Worm (Caenorhabditis elegans) whole organism, late embryonic: ENCODE measurements around the gene psa-3.

Experiments
- C08G9.2 ChIP-seq: sonication (generic microtip); optimal IDR thresholded peaks from 2 replicates; lab custom pipeline; 2016; ENCODE audit warnings: mild to moderate bottlenecking, missing genetic modification characterization, moderate library complexity, missing compliant biosample characterization
- F13H6.1 ChIP-seq: sonication (generic microtip); optimal IDR thresholded peaks from 2 replicates; lab custom pipeline; 2016; ENCODE audit warnings: missing genetic modification characterization, missing compliant biosample characterization
- K09A11.1 ChIP-seq: sonication (generic microtip); optimal IDR thresholded peaks from 2 replicates; lab custom pipeline; 2017; ENCODE audit warnings: antibody characterized with exemption, mild to moderate bottlenecking, missing genetic modification characterization, missing compliant biosample characterization; ENCODE audit not compliant: insufficient read depth
- ceh-22 ChIP-seq: sonication (generic microtip); optimal IDR thresholded peaks from 2 replicates; lab custom pipeline; 2017; ENCODE audit warnings: missing biosample characterization, missing genetic modification characterization
- ceh-48 ChIP-seq: sonication (generic microtip); optimal IDR thresholded peaks from 2 replicates; lab custom pipeline; 2016; ENCODE audit warnings: missing genetic modification characterization, inconsistent platforms, missing compliant biosample characterization
- elt-2 ChIP-seq: sonication (generic microtip); optimal IDR thresholded peaks from 2 replicates; lab custom pipeline; 2016; ENCODE audit warnings: missing genetic modification reagents, missing genetic modification characterization, missing compliant biosample characterization
- fkh-6 ChIP-seq: sonication (generic microtip); optimal IDR thresholded peaks from 2 replicates; lab custom pipeline; 2016; ENCODE audit warnings: missing genetic modification characterization, missing compliant biosample characterization
- lim-6 ChIP-seq: sonication (generic microtip); optimal IDR thresholded peaks from 2 replicates; lab custom pipeline; 2016; ENCODE audit warnings: missing genetic modification characterization, missing compliant biosample characterization
- nhr-11 ChIP-seq: fragments of 150-350 bp; optimal IDR thresholded peaks from 2 replicates; lab custom pipeline; 2014; ENCODE audit warnings: missing biosample characterization, missing genetic modification characterization
- pag-3 ChIP-seq: sonication (generic microtip); optimal IDR thresholded peaks from 2 replicates; lab custom pipeline; 2016; ENCODE audit warnings: missing compliant biosample characterization, missing genetic modification characterization, borderline replicate concordance
- pha-4 ChIP-seq: fragments of 150-350 bp; optimal IDR thresholded peaks from 2 replicates; lab custom pipeline; 2018; ENCODE audit warnings: missing biosample characterization, missing genetic modification reagents, missing genetic modification characterization
- pros-1 ChIP-seq: fragments of 150-350 bp; optimal IDR thresholded peaks from 2 replicates; lab custom pipeline; 2014; ENCODE audit warnings: missing biosample characterization, missing genetic modification reagents, missing genetic modification characterization
- ref-2 ChIP-seq: sonication (generic microtip); optimal IDR thresholded peaks from 2 replicates; lab custom pipeline; 2016; ENCODE audit warnings: missing genetic modification characterization, missing compliant biosample characterization
- sdc-2 ChIP-seq: sonication (generic microtip); optimal IDR thresholded peaks from 2 replicates; lab custom pipeline; 2016; ENCODE audit warnings: missing genotype, missing genetic modification characterization, missing compliant biosample characterization
- sox-2 ChIP-seq: fragments of 200-800 bp; sonication (Bioruptor generic); IDR thresholded peaks from 2 replicates; pipeline ENCODE4 v1.3.6; 2022; ENCODE audit warnings: missing genetic modification reagents, missing genetic modification characterization, missing compliant biosample characterization
- sox-4 ChIP-seq: sonication (generic microtip); optimal IDR thresholded peaks from 2 replicates; lab custom pipeline; 2017; ENCODE audit warnings: mild to moderate bottlenecking, missing genetic modification characterization, inconsistent platforms, missing compliant biosample characterization
- unc-3 ChIP-seq, 2 experiments: fragments of 200-800 bp in 1 of 2; sonication (Bioruptor generic) in 1 of 2; sonication (generic microtip) in 1 of 2; conservative IDR thresholded peaks in 1 of 2; optimal IDR thresholded peaks in 1 of 2; 2 replicates each; pipeline versions ENCODE4 v1.3.6 to Lab custom; 2016 to 2022; ENCODE audit warnings: missing compliant biosample characterization in 2 of 2, missing genetic modification characterization in 2 of 2, missing genetic modification reagents in 1 of 2
- unc-42 ChIP-seq: sonication (generic microtip); optimal IDR thresholded peaks from 2 replicates; lab custom pipeline; 2016; ENCODE audit warnings: missing genotype, missing genetic modification characterization, missing compliant biosample characterization
- zip-5 ChIP-seq: sonication (generic microtip); optimal IDR thresholded peaks from 2 replicates; lab custom pipeline; 2016; ENCODE audit warnings: missing genetic modification characterization, missing compliant biosample characterization
- ztf-16 ChIP-seq: sonication (generic microtip); optimal IDR thresholded peaks from 2 replicates; lab custom pipeline; 2017; ENCODE audit warnings: missing genetic modification characterization, missing compliant biosample characterization

Gene psa-3

ce11 chrX:15420671-15421070 lies 12.9 kb downstream of the psa-3 start, which contains the start of gene F39D8.3:
F39D8.3 (plus strand) TSS chrX:15420971.
- no peak for TF ChIP-seq pros-1 (tag; lab: Kevin White, UChicago)
- TF ChIP-seq sdc-2 (tag; lab: Kevin White, UChicago), result no peak
- TF ChIP-seq fkh-6 (tag; lab: Kevin White, UChicago), result no peak
- TF ChIP-seq pha-4 (tag; lab: Kevin White, UChicago), result no peak
- no peak for TF ChIP-seq nhr-11 (tag; lab: Kevin White, UChicago)

ce11 chrX:15423708-15424423 lies 16.1 kb downstream of the psa-3 start:
- TF ChIP-seq sox-2 (GFP tag; lab: Robert Waterston, UW) (no peak), elt-2 (tag; lab: Kevin White, UChicago) (peak; percentile 86)

- no peak for TF ChIP-seq elt-2 (tag; lab: Kevin White, UChicago)
- TF ChIP-seq ceh-22 (tag; lab: Kevin White, UChicago), result no peak
- TF ChIP-seq K09A11.1 (tag; lab: Kevin White, UChicago), result no peak
- no peak for TF ChIP-seq ztf-16 (tag; lab: Kevin White, UChicago)
- TF ChIP-seq, all 69 proteins: peak for 0
Observed at ce11 chrX:15427931-15428330, 20.2 kb downstream of the psa-3 start, which contains the start of gene nas-13. nas-13 (minus strand) TSS chrX:15428253.

- TF ChIP-seq unc-42 (peak; percentile 24), ceh-48 (tag; lab: Kevin White, UChicago) (peak; percentile 86), F13H6.1 (tag; lab: Kevin White, UChicago) (no peak)
Observed at ce11 chrX:15430983-15431382, 23.3 kb downstream of the psa-3 start, which contains the start of gene blos-8. blos-8 (minus strand) TSS chrX:15431198.

- TF ChIP-seq ref-2 (tag; lab: Kevin White, UChicago), result peak; percentile 7
- TF ChIP-seq ztf-16 (tag; lab: Kevin White, UChicago), result no peak
Observed at ce11 chrX:15433487-15433886, 25.8 kb downstream of the psa-3 start, which contains the start of gene flp-32. flp-32 (plus strand) TSS chrX:15433787.

- no peak for TF ChIP-seq unc-3 (GFP tag; conservative IDR thresholded peaks at IDR 0.05; lab: Robert Waterston, UW)
- no peak for TF ChIP-seq unc-3 (tag; optimal IDR thresholded peaks at IDR 0.05; lab: Kevin White, UChicago)
- no peak for TF ChIP-seq zip-5 (tag; lab: Kevin White, UChicago)
- TF ChIP-seq sox-4 (tag; lab: Kevin White, UChicago), result no peak
Observed at ce11 chrX:15434922-15435321, 27.2 kb downstream of the psa-3 start.

- TF ChIP-seq sdc-2 (tag; lab: Kevin White, UChicago), result peak; percentile 24
- TF ChIP-seq elt-2 (tag; lab: Kevin White, UChicago), result no peak
Observed at ce11 chrX:15438768-15439167, 31.0 kb downstream of the psa-3 start.

- TF ChIP-seq elt-2 (tag; lab: Kevin White, UChicago) (peak; percentile 90), C08G9.2 (tag; lab: Kevin White, UChicago) (no peak)
- TF ChIP-seq, all 69 proteins: peak for 1
Observed at ce11 chrX:15440744-15441685, 33.3 kb downstream of the psa-3 start, which contains the start of gene mocs-1. mocs-1 (minus strand) TSS chrX:15440794.

- TF ChIP-seq pha-4 (tag; lab: Kevin White, UChicago), result no peak
- no peak for TF ChIP-seq pag-3 (tag; lab: Kevin White, UChicago)
- TF ChIP-seq lim-6 (tag; lab: Kevin White, UChicago), result no peak
- TF ChIP-seq, all 69 proteins: peak for 0
Observed at ce11 chrX:15441686-15442067, 33.9 kb downstream of the psa-3 start, which contains the start of gene nkat-3. nkat-3 (plus strand) TSS chrX:15441731.
